Worm (Caenorhabditis elegans): Measurements from ENCODE around the gene nstp-7.

Gene nstp-7

ce11 chrV:585472-585871 lies 3.8 kb downstream of the nstp-7 start, which contains the start of gene K06H6.2:
K06H6.2 (plus strand) TSS chrV:585772.
- no peak for TF ChIP-seq fos-1 (tag; optimal IDR thresholded peaks at IDR 0.05)
- TF ChIP-seq ceh-28 (tag; optimal IDR thresholded peaks at IDR 0.05) = no peak
- no peak for TF ChIP-seq lin-39 (tag; optimal IDR thresholded peaks at IDR 0.05)
- no peak for TF ChIP-seq ceh-9 (tag; optimal IDR thresholded peaks at IDR 0.05)
- TF ChIP-seq ZK546.5 (tag; optimal IDR thresholded peaks at IDR 0.05) = no peak
- no peak for TF ChIP-seq nhr-77 (tag; optimal IDR thresholded peaks at IDR 0.05)
- TF ChIP-seq zag-1 (tag; optimal IDR thresholded peaks at IDR 0.05) = no peak
- no peak for TF ChIP-seq fkh-2 (tag; optimal IDR thresholded peaks at IDR 0.05)
- no peak for TF ChIP-seq ztf-11 (tag; optimal IDR thresholded peaks at IDR 0.05)
- TF ChIP-seq nhr-28 (tag; optimal IDR thresholded peaks at IDR 0.05) = no peak
- TF ChIP-seq lin-15B (tag; optimal IDR thresholded peaks at IDR 0.05) = no peak
- no peak for TF ChIP-seq egl-27 (tag; optimal IDR thresholded peaks at IDR 0.05)
- no peak for TF ChIP-seq aly-2 (tag; optimal IDR thresholded peaks at IDR 0.05)
- TF ChIP-seq nhr-76 (tag; optimal IDR thresholded peaks at IDR 0.05) = no peak
- TF ChIP-seq nhr-43 (tag; optimal IDR thresholded peaks at IDR 0.05; ENCODE audit: poor library complexity, severe bottlenecking) = no peak
- TF ChIP-seq nfya-1 (tag; optimal IDR thresholded peaks at IDR 0.05; ENCODE audit: insufficient read depth) = no peak
- no peak for TF ChIP-seq sea-2 (GFP tag; optimal IDR thresholded peaks at IDR 0.05)

DNA sequence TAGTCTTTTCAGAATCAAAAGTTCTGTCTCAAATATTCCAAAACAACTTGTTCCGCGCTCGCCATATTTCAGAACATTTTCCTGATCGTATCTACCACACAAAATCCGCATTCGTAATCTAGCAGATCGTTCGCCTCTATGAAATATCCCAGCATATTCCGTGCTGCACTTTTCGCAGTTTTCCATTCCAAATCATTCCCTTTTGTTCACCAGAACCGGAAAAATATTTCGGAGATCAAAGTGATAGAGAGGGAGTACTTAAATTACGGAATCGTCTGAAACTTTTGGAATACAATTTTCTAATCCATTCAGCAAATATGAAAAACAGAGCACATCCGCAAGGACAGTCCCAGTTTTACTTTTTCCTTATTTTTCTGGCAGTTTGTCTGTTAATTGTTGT lies 6.1 kb downstream of the nstp-7 start, which contains the start of gene K06H6.1:
K06H6.1 (plus strand) TSS at position 301 of the 400 bp plus-strand sequence.
- no peak for TF ChIP-seq mdl-1 (tag; optimal IDR thresholded peaks at IDR 0.05)
- no peak for TF ChIP-seq sea-2 (GFP tag; optimal IDR thresholded peaks at IDR 0.05)
- TF ChIP-seq ztf-4 (tag; optimal IDR thresholded peaks at IDR 0.05) = no peak
- TF ChIP-seq pqm-1 (tag; optimal IDR thresholded peaks at IDR 0.05) = no peak
- TF ChIP-seq tbx-2 (tag; optimal IDR thresholded peaks at IDR 0.05) = no peak

DNA sequence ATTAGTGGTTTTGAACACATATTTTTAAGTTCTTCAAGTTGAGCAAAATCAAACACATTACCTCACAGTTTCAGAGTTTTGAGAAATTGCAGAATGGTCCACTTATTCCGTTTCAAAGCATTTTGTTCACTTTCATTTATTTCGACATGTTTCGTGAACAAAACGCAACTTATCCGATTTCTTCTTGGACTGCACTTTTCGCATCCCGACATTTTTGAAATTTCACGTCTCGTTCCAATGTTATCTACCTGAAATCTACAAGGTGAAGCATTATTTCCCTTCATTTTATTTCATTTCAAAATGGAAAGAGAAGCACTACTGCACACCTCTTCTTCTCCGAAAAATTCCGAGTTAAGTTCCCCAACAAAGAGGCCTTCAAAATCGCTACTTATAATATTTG lies 8.5 kb downstream of the nstp-7 start, which contains the start of gene ZK488.6:
ZK488.6 (plus strand) TSS at position 301 of the 400 bp plus-strand sequence.
- TF ChIP-seq daf-12 (tag; optimal IDR thresholded peaks at IDR 0.05) = no peak

- TF ChIP-seq nhr-237 (tag; optimal IDR thresholded peaks at IDR 0.05) (no peak), nhr-28 (tag; optimal IDR thresholded peaks at IDR 0.05) (no peak), elt-2 (tag; optimal IDR thresholded peaks at IDR 0.05) (no peak)
These were observed 11.2 kb downstream of the nstp-7 start, which contains the start of gene ZK488.5 for ce11 chrV:592959-593358. ZK488.5 (plus strand) TSS chrV:593259.

DNA sequence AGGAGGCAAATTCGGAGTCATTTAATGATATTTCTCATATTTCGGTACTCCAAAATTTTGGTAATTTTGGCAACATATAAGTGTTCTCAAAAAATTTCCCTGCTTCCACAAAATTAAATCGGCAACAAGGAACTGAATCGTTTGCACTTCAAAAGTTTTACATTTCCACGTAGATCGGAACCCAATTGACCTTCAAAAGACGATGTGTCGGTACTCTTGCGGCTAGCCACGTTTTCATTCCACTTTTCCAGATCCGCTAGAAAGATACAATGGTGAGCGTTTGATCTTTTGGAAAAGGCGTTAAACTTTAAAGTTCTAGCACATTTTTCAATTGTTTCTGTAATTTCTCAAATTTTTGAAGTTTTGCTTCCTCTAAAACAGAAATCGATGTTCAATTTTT lies 15.2 kb downstream of the nstp-7 start:
- TF ChIP-seq nhr-43 (tag; optimal IDR thresholded peaks at IDR 0.05; ENCODE audit: poor library complexity, severe bottlenecking) = no peak
- peak; percentile 59 for TF ChIP-seq nhr-23 (tag; optimal IDR thresholded peaks at IDR 0.05)
- peak; percentile 40 for TF ChIP-seq nhr-25 (tag; optimal IDR thresholded peaks at IDR 0.05)
- TF ChIP-seq elt-1 (tag; optimal IDR thresholded peaks at IDR 0.05) = peak; percentile 88

ce11 chrV:597823-598222 lies 16.1 kb downstream of the nstp-7 start:
- TF ChIP-seq nhr-23 (tag; optimal IDR thresholded peaks at IDR 0.05) (peak; percentile 58), elt-1 (tag; optimal IDR thresholded peaks at IDR 0.05) (peak; percentile 85), nhr-43 (tag; optimal IDR thresholded peaks at IDR 0.05; ENCODE audit: poor library complexity, severe bottlenecking) (no peak), elt-2 (tag; optimal IDR thresholded peaks at IDR 0.05) (no peak)

- TF ChIP-seq unc-62 (GFP tag; optimal IDR thresholded peaks at IDR 0.05) = no peak
- no peak for TF ChIP-seq nhr-25 (tag; optimal IDR thresholded peaks at IDR 0.05)
- no peak for TF ChIP-seq ceh-28 (tag; optimal IDR thresholded peaks at IDR 0.05)
- no peak for TF ChIP-seq R02D3.7 (tag; optimal IDR thresholded peaks at IDR 0.05)
- no peak for TF ChIP-seq fkh-10 (GFP tag; optimal IDR thresholded peaks at IDR 0.05)
- TF ChIP-seq nhr-67 (tag; optimal IDR thresholded peaks at IDR 0.05) = no peak
- TF ChIP-seq nhr-237 (tag; optimal IDR thresholded peaks at IDR 0.05) = no peak
- TF ChIP-seq egl-27 (tag; optimal IDR thresholded peaks at IDR 0.05) = no peak
- no peak for TF ChIP-seq skn-1 (tag; optimal IDR thresholded peaks at IDR 0.05)
- TF ChIP-seq pqm-1 (tag; optimal IDR thresholded peaks at IDR 0.05) = no peak
- TF ChIP-seq ZK546.5 (tag; optimal IDR thresholded peaks at IDR 0.05) = no peak
- no peak for TF ChIP-seq lsy-12 (tag; optimal IDR thresholded peaks at IDR 0.05)
- no peak for TF ChIP-seq nfya-1 (tag; optimal IDR thresholded peaks at IDR 0.05; ENCODE audit: insufficient read depth)
- TF ChIP-seq snpc-4 (tag; optimal IDR thresholded peaks at IDR 0.05) = no peak
- no peak for TF ChIP-seq elt-1 (tag; optimal IDR thresholded peaks at IDR 0.05)
- TF ChIP-seq nhr-12 (tag; optimal IDR thresholded peaks at IDR 0.05) = no peak
These were observed 16.9 kb downstream of the nstp-7 start for ce11 chrV:598626-599025.
